Fruit fly (Drosophila melanogaster): ENCODE data around the gene sqz.
A peak's percentile ranks its signal among the peaks of the same experiment; 100 is the strongest.

sqz gene

dm6 chr3R:19182848-19183247 lies 18.8 kb downstream of the sqz start (continued):
- TF ChIP-seq Sry-β (GFP tag; optimal IDR thresholded peaks at IDR 0.05), result no peak
- peak; percentile 74 for TF ChIP-seq CG3407 (GFP tag; optimal IDR thresholded peaks at IDR 0.05)
- no peak for TF ChIP-seq usp (GFP tag; optimal IDR thresholded peaks at IDR 0.05)
- peak; percentile 51 for TF ChIP-seq CG1603 (tag; optimal IDR thresholded peaks at IDR 0.05)
- no peak for TF ChIP-seq zen (tag; optimal IDR thresholded peaks at IDR 0.05)
- no peak for TF ChIP-seq lilli (GFP tag; optimal IDR thresholded peaks at IDR 0.05)
- TF ChIP-seq chm (GFP tag; IDR thresholded peaks at IDR 0.05), result no peak; the same call in 1 of the 2 replicates
- TF ChIP-seq CG18599 (GFP tag; optimal IDR thresholded peaks at IDR 0.05), result no peak
- TF ChIP-seq CG5180 (GFP tag; optimal IDR thresholded peaks at IDR 0.05), result peak; percentile 37
- no peak for TF ChIP-seq D (optimal IDR thresholded peaks at IDR 0.05)
- TF ChIP-seq D (GFP tag; optimal IDR thresholded peaks at IDR 0.05), result peak; percentile 56
- TF ChIP-seq CG7745 (tag; optimal IDR thresholded peaks at IDR 0.05), result no peak
- no peak for TF ChIP-seq eve (GFP tag; optimal IDR thresholded peaks at IDR 0.05)
- 0 out of 2 replicates have a peak, but pooled peaks have one; percentile 17 for TF ChIP-seq Nf-YA (GFP tag; IDR thresholded peaks at IDR 0.05)
- TF ChIP-seq tll (GFP tag; optimal IDR thresholded peaks at IDR 0.05), result no peak
- TF ChIP-seq CG6272 (GFP tag; IDR thresholded peaks at IDR 0.05), result no peak
- TF ChIP-seq az2 (GFP tag; optimal IDR thresholded peaks at IDR 0.05), result no peak
- TF ChIP-seq NC2β (GFP tag; optimal IDR thresholded peaks at IDR 0.05), result no peak
- TF ChIP-seq Sox102F (GFP tag; optimal IDR thresholded peaks at IDR 0.05), result peak; percentile 41
- no peak for TF ChIP-seq B-H1 (GFP tag; IDR thresholded peaks at IDR 0.05)
- TF ChIP-seq dmrt11E (tag; optimal IDR thresholded peaks at IDR 0.05), result no peak
- no peak for TF ChIP-seq CG14710 (tag; optimal IDR thresholded peaks at IDR 0.05)
- no peak for TF ChIP-seq Lpt (GFP tag; optimal IDR thresholded peaks at IDR 0.05)
- no peak for TF ChIP-seq cad (GFP tag; optimal IDR thresholded peaks at IDR 0.05)
- no peak for TF ChIP-seq CG1233 (GFP tag; optimal IDR thresholded peaks at IDR 0.05)
- no peak for TF ChIP-seq ham (GFP tag; IDR thresholded peaks at IDR 0.05)
- TF ChIP-seq CkIIα-i1 (GFP tag; IDR thresholded peaks at IDR 0.05), result no peak

- TF ChIP-seq mam (GFP tag; optimal IDR thresholded peaks at IDR 0.05), result no peak
- peak; percentile 62 for TF ChIP-seq sens (GFP tag)
- TF ChIP-seq hkb (optimal IDR thresholded peaks at IDR 0.05), result no peak
- peak; percentile 40; the same call in 1 of the 2 replicates for TF ChIP-seq hkb (GFP tag; IDR thresholded peaks at IDR 0.05)
- peak; percentile 1 for TF ChIP-seq Deaf1 (tag; optimal IDR thresholded peaks at IDR 0.05)
- TF ChIP-seq CG11247 (GFP tag; IDR thresholded peaks at IDR 0.05), result no peak
- peak; percentile 48 for TF ChIP-seq CoRest (tag; optimal IDR thresholded peaks at IDR 0.05)
- peak; percentile 55 for TF ChIP-seq Nf-YC (tag; optimal IDR thresholded peaks at IDR 0.05)
- TF ChIP-seq CG1603 (tag; optimal IDR thresholded peaks at IDR 0.05), result peak; percentile 10
- TF ChIP-seq gem (tag; optimal IDR thresholded peaks at IDR 0.05), result peak; percentile 54
- TF ChIP-seq eve (GFP tag; optimal IDR thresholded peaks at IDR 0.05), result peak in 1 of 2 experiments; percentile 30
- TF ChIP-seq CG13424 (tag; optimal IDR thresholded peaks at IDR 0.05), result peak; percentile 63
- TF ChIP-seq grau (tag; optimal IDR thresholded peaks at IDR 0.05), result peak; percentile 48
- peak; percentile 51 for TF ChIP-seq CG2678 (tag; optimal IDR thresholded peaks at IDR 0.05)
- peak; percentile 44 for TF ChIP-seq Oli (tag; optimal IDR thresholded peaks at IDR 0.05)
- peak; percentile 13 for TF ChIP-seq CG17385 (GFP tag; optimal IDR thresholded peaks at IDR 0.05)
- peak; percentile 98 for TF ChIP-seq CG8290 (GFP tag; optimal IDR thresholded peaks at IDR 0.05)
- TF ChIP-seq CG8290 (tag; optimal IDR thresholded peaks at IDR 0.05), result peak; percentile 76 to 100
- peak; percentile 68 for TF ChIP-seq CG11504 (tag; optimal IDR thresholded peaks at IDR 0.05)
- peak; percentile 30 for TF ChIP-seq NfI (GFP tag; optimal IDR thresholded peaks at IDR 0.05)
- no peak for TF ChIP-seq CG14965 (GFP tag; optimal IDR thresholded peaks at IDR 0.05; ENCODE audit: borderline replicate concordance)
- TF ChIP-seq lilli (GFP tag; optimal IDR thresholded peaks at IDR 0.05), result peak; percentile 1
- no peak for TF ChIP-seq CG3065 (GFP tag; optimal IDR thresholded peaks at IDR 0.05)
- no peak for TF ChIP-seq CG11560 (tag; IDR thresholded peaks at IDR 0.05)
- TF ChIP-seq fd3F (GFP tag; optimal IDR thresholded peaks at IDR 0.05), result peak; percentile 22
- no peak for TF ChIP-seq CG3995 (GFP tag; optimal IDR thresholded peaks at IDR 0.05)
- TF ChIP-seq Sox102F (GFP tag; optimal IDR thresholded peaks at IDR 0.05), result peak; percentile 18
- TF ChIP-seq gsb-n (tag; optimal IDR thresholded peaks at IDR 0.05), result no peak
- no peak for TF ChIP-seq insv (GFP tag; optimal IDR thresholded peaks at IDR 0.05)
These were observed 23.7 kb downstream of the sqz start for dm6 chr3R:19187717-19188149.

Data from whole organism, embryonic.